Fruit fly (Drosophila melanogaster): ENCODE data around the gene yata.

The yata gene

DNA sequence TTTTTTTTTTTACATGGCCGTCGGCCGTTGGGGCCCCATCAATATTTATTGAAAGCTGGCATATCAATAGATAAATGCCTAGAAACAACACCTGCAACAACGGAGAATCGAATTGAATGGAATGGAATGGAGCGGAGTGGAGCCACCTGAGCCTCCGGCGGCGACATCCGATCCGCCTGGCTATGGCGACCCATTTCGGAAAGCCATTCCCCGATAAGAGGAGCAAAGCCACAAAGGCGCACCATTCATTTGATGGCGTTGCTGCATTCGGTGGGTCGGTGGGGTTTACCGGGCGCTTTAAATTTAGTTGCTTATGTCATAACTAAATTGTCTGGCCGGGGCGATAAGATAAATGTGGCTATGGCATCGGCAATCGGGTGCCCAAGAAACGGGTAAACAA is 32.9 kb downstream of the yata start (continued):
- TF ChIP-seq CG14965 (GFP tag; optimal IDR thresholded peaks at IDR 0.05; ENCODE audit: borderline replicate concordance) (no peak), CG6654 (GFP tag; optimal IDR thresholded peaks at IDR 0.05) (no peak), Ets97D (GFP tag; optimal IDR thresholded peaks at IDR 0.05) (no peak)

DNA sequence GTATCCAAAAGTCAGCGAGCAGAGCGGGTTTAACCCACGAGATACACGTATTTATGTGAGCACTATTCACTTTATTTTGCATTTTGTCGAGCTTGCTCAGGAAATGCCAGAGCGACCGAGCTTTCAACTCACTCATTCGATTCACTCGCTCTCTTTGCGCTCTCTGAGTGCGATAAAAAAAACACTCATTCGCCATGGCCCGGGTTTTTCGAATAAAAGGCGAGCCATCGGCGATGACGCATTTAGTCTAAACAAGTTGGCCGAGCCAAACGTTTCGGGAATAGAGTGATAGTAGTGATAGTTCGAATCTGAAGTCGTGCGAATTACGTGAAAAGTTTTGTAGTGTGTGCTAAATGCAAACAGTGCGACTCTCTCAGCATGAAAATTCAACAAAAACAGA is 33.3 kb downstream of the yata start:
- TF ChIP-seq CG7556 (GFP tag; optimal IDR thresholded peaks at IDR 0.05): no peak
- peak; percentile 7 for TF ChIP-seq pfk (GFP tag; optimal IDR thresholded peaks at IDR 0.05)
- 0 out of 2 replicates have a peak, but pooled peaks have one; percentile 44 for TF ChIP-seq CG16779 (GFP tag; IDR thresholded peaks at IDR 0.05)
- TF ChIP-seq dmrt99B (tag; optimal IDR thresholded peaks at IDR 0.05): peak; percentile 24
- no peak for TF ChIP-seq vfl (GFP tag; optimal IDR thresholded peaks at IDR 0.05)
- peak; percentile 71 for TF ChIP-seq caup (GFP tag; optimal IDR thresholded peaks at IDR 0.05; ENCODE audit: severe bottlenecking)
- no peak for TF ChIP-seq ham (GFP tag; IDR thresholded peaks at IDR 0.05)
- TF ChIP-seq Hr78 (GFP tag; optimal IDR thresholded peaks at IDR 0.05): no peak
- TF ChIP-seq CG9727 (GFP tag; optimal IDR thresholded peaks at IDR 0.05): peak; percentile 15
- TF ChIP-seq mam (GFP tag; optimal IDR thresholded peaks at IDR 0.05): no peak
- no peak for TF ChIP-seq corto (GFP tag; optimal IDR thresholded peaks at IDR 0.05)
- peak; percentile 64 for TF ChIP-seq Med (GFP tag)
- peak; percentile 44; the same call in 1 of the 2 replicates for TF ChIP-seq Scr (GFP tag; IDR thresholded peaks at IDR 0.05; ENCODE audit: partially characterized antibody)
- peak; percentile 60 for TF ChIP-seq Fer1 (GFP tag; optimal IDR thresholded peaks at IDR 0.05)
- no peak for TF ChIP-seq C15 (GFP tag; IDR thresholded peaks at IDR 0.05)
- no peak for TF ChIP-seq Six4 (GFP tag; optimal IDR thresholded peaks at IDR 0.05)
- no peak for TF ChIP-seq NC2β (GFP tag; optimal IDR thresholded peaks at IDR 0.05)
- no peak for TF ChIP-seq CG2889 (GFP tag; IDR thresholded peaks at IDR 0.05)
- TF ChIP-seq CG9876 (GFP tag; optimal IDR thresholded peaks at IDR 0.05): no peak
- TF ChIP-seq Mrtf (GFP tag; IDR thresholded peaks at IDR 0.05): no peak
- no peak for TF ChIP-seq Gsc (GFP tag; IDR thresholded peaks at IDR 0.05)
- no peak for TF ChIP-seq zfh2 (GFP tag; optimal IDR thresholded peaks at IDR 0.05)
- no peak for TF ChIP-seq CG32772 (GFP tag; IDR thresholded peaks at IDR 0.05)
- peak; percentile 42 for TF ChIP-seq gro (GFP tag; optimal IDR thresholded peaks at IDR 0.05)
- no peak for TF ChIP-seq Max (GFP tag; optimal IDR thresholded peaks at IDR 0.05)
- peak; percentile 41 for TF ChIP-seq CG31365 (tag; optimal IDR thresholded peaks at IDR 0.05)
- no peak for TF ChIP-seq sug (tag; optimal IDR thresholded peaks at IDR 0.05)
- TF ChIP-seq esg (GFP tag; conservative IDR thresholded peaks at IDR 0.05): no peak
- peak; percentile 19; the same call in 1 of the 2 replicates for TF ChIP-seq Rfx (GFP tag; IDR thresholded peaks at IDR 0.05)
- no peak for TF ChIP-seq Oaz (GFP tag; IDR thresholded peaks at IDR 0.05)
- peak; percentile 80 to 95 for TF ChIP-seq Trl (optimal IDR thresholded peaks at IDR 0.05)
- TF ChIP-seq Trl (GFP tag; optimal IDR thresholded peaks at IDR 0.05): peak; percentile 20
- no peak for TF ChIP-seq CG2199 (GFP tag; IDR thresholded peaks at IDR 0.05)
- TF ChIP-seq gsb (GFP tag; IDR thresholded peaks at IDR 0.05): no peak
- no peak for TF ChIP-seq dmrt11E (tag; optimal IDR thresholded peaks at IDR 0.05)
- TF ChIP-seq BtbVII (GFP tag; optimal IDR thresholded peaks at IDR 0.05): peak; percentile 23
- peak; percentile 61 for TF ChIP-seq NFAT (GFP tag; IDR thresholded peaks at IDR 0.05)
- peak; percentile 64; the same call in 1 of the 2 replicates for TF ChIP-seq amos (GFP tag; IDR thresholded peaks at IDR 0.05; ENCODE audit: partially characterized antibody)
- TF ChIP-seq Camta (GFP tag; optimal IDR thresholded peaks at IDR 0.05): no peak
- TF ChIP-seq CG1233 (GFP tag; optimal IDR thresholded peaks at IDR 0.05): peak; percentile 12
- TF ChIP-seq Nf-YA (GFP tag; IDR thresholded peaks at IDR 0.05): 0 out of 2 replicates have a peak, but pooled peaks have one; percentile 14
- no peak for TF ChIP-seq zf30C (GFP tag; optimal IDR thresholded peaks at IDR 0.05)
- TF ChIP-seq Chrac-16 (GFP tag; optimal IDR thresholded peaks at IDR 0.05): no peak
- 0 out of 4 replicates have a peak, but pooled peaks have one; percentile 5 for TF ChIP-seq Gug (GFP tag; IDR thresholded peaks at IDR 0.05)
- no peak for TF ChIP-seq CG10959 (GFP tag; IDR thresholded peaks at IDR 0.05)
- TF ChIP-seq CG12071 (GFP tag; optimal IDR thresholded peaks at IDR 0.05): peak; percentile 36
- no peak for TF ChIP-seq sisA (GFP tag; IDR thresholded peaks at IDR 0.05)

Data from whole organism, embryonic.